Worm (Caenorhabditis elegans): Measurements from ENCODE around the gene slfl-4.

The slfl-4 gene

DNA sequence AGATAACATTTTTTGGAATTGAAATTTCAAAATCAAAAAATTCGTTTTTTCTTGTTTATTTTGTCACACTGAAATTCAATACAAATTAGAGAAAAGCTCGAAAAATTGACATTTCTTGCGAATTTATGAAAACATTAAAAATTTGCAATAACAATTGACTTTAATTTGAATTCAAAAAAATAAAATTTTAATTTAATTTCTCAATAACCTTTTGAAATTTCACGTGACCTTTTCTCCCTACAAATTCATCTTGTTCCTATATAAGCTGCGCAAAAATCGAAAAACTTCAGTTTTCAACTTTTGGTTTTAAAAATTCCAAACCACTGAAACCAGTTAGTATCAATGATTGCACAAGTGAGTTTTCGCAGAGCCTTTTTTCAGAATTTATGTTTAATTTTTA, 5.5 kb upstream of the slfl-4 start, which contains the start of gene F36H12.4:
Gene F36H12.4, plus strand, starts transcription at position 301 of the 400 bp plus-strand sequence.
- no peak for TF ChIP-seq nhr-25 (tag; optimal IDR thresholded peaks at IDR 0.05; ENCODE audit: borderline replicate concordance, insufficient read depth)
- TF ChIP-seq nhr-76 (tag; optimal IDR thresholded peaks at IDR 0.05) = no peak
- TF ChIP-seq fos-1 (tag; optimal IDR thresholded peaks at IDR 0.05) = no peak
- TF ChIP-seq saeg-2 (GFP tag; IDR thresholded peaks at IDR 0.05) = no peak
- TF ChIP-seq ces-1 (GFP tag; optimal IDR thresholded peaks at IDR 0.05) = no peak
- no peak for TF ChIP-seq gei-8 (GFP tag; optimal IDR thresholded peaks at IDR 0.05)
- TF ChIP-seq snpc-1.2 (GFP tag; IDR thresholded peaks at IDR 0.05) = no peak
- TF ChIP-seq lin-13 (GFP tag; optimal IDR thresholded peaks at IDR 0.05) = no peak
- TF ChIP-seq hlh-11 (tag; optimal IDR thresholded peaks at IDR 0.05) = no peak
- no peak for TF ChIP-seq nhr-111 (GFP tag; optimal IDR thresholded peaks at IDR 0.05)
- no peak for TF ChIP-seq lsy-2 (tag; optimal IDR thresholded peaks at IDR 0.05)
- TF ChIP-seq ama-1 (optimal IDR thresholded peaks at IDR 0.05) = no peak
- TF ChIP-seq mdl-1 (tag; optimal IDR thresholded peaks at IDR 0.05) = no peak
- no peak for TF ChIP-seq zfp-2 (tag; optimal IDR thresholded peaks at IDR 0.05)
- TF ChIP-seq nhr-11 (tag; optimal IDR thresholded peaks at IDR 0.05) = no peak

DNA sequence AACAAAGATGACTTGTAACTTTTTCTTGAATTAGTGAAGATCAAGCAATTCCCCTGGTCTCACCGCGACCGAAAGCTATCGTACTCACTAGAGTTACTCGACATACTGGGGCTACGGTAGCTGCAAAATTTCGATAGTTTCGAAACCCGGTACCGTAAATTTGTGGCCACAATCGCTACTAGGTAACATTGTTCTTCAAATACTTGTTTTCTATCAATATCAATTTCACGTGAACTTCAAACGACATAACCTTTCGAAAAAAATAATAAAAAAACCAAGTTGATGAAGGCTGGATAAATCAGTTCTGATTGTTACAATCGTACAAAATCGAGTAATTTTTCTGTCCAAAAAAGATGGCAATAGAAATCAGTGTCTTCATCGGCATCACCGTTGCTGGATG, 1.8 kb upstream of the slfl-4 start, which contains the start of gene F36H12.3:
Gene F36H12.3, plus strand, starts transcription at position 301 of the 400 bp plus-strand sequence.
- TF ChIP-seq nhr-11 (tag; optimal IDR thresholded peaks at IDR 0.05) = no peak
- TF ChIP-seq unc-62 (GFP tag; optimal IDR thresholded peaks at IDR 0.05 in 1 of 2) = peak in 1 of 2 experiments; percentile 65
- no peak for TF ChIP-seq unc-62 (tag; optimal IDR thresholded peaks at IDR 0.05)

DNA sequence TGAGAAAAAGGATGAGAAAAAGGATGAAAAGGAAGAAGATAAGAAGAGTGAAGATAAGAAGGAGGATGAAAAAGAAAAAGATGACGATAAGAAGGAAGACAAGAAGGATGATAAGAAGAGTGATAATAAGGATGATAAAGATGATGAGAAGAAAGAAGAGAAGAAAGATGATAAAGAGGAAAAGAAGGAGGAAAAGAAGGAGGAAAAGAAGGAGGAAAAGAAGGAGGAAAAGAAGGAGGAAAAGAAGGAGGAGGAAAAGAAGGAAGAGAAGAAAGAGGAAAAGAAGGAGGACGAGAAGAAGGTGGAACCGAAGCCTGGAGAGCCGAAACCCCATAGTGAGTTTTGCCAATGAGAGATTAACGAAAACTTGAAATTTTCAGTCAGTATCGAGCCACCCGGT, 946 bp upstream of the slfl-4 start:
- peak; percentile 60; the same call in 1 of the 2 replicates for TF ChIP-seq set-16 (GFP tag; IDR thresholded peaks at IDR 0.05)
- peak in 1 of 2 experiments; percentile 54 for TF ChIP-seq unc-62 (GFP tag; optimal IDR thresholded peaks at IDR 0.05 in 1 of 2)
- TF ChIP-seq unc-62 (tag; optimal IDR thresholded peaks at IDR 0.05) = no peak
- TF ChIP-seq nhr-41 (GFP tag; IDR thresholded peaks at IDR 0.05) = no peak
- no peak for TF ChIP-seq fkh-10 (GFP tag; optimal IDR thresholded peaks at IDR 0.05)
- no peak for TF ChIP-seq madf-5 (GFP tag; IDR thresholded peaks at IDR 0.05)

DNA sequence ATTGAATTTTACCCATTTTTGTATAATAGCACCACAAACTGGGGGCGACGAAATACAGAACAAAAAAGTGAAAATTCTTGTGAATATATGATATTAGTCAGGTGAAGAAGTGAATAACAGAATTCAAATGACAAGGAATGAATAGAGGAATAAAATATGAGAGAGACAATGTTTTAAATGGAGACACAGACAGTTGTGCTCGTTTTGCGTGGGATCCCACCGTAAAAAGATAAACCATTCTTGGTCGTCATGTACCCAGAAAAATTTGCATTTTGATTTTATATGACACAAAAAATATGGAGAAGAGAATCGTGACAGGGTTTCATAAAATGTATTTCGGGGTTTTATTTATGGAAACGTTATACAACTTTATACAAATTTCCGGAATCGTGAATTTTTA, 3.4 kb downstream of the slfl-4 start, which contains the start of gene F36H12.17:
Gene F36H12.17, minus strand, starts transcription at position 101 of the 400 bp plus-strand sequence.
- TF ChIP-seq ztf-11 (tag; optimal IDR thresholded peaks at IDR 0.05) = no peak
- no peak for TF ChIP-seq nhr-111 (GFP tag; optimal IDR thresholded peaks at IDR 0.05)
- no peak for TF ChIP-seq ceh-82 (tag; optimal IDR thresholded peaks at IDR 0.05)
- TF ChIP-seq dpl-1 (GFP tag; optimal IDR thresholded peaks at IDR 0.05) = no peak
- no peak for TF ChIP-seq php-3 (GFP tag; IDR thresholded peaks at IDR 0.05)
- no peak for TF ChIP-seq R02D3.7 (tag; optimal IDR thresholded peaks at IDR 0.05)
- no peak for TF ChIP-seq mdl-1 (tag; optimal IDR thresholded peaks at IDR 0.05)
- no peak for TF ChIP-seq ces-1 (GFP tag; optimal IDR thresholded peaks at IDR 0.05)
- no peak for TF ChIP-seq nhr-77 (tag; optimal IDR thresholded peaks at IDR 0.05)
- TF ChIP-seq zfp-3 (GFP tag; conservative IDR thresholded peaks at IDR 0.05) = no peak
- no peak for TF ChIP-seq lsy-2 (tag; optimal IDR thresholded peaks at IDR 0.05)
- TF ChIP-seq Y5F2A.4 (GFP tag; optimal IDR thresholded peaks at IDR 0.05) = no peak
- TF ChIP-seq mes-2 (tag; optimal IDR thresholded peaks at IDR 0.05; ENCODE audit: poor library complexity, severe bottlenecking) = no peak
- TF ChIP-seq mdt-29 (GFP tag; IDR thresholded peaks at IDR 0.05) = no peak
- no peak for TF ChIP-seq duxl-1 (tag; optimal IDR thresholded peaks at IDR 0.05; ENCODE audit: poor library complexity)
- TF ChIP-seq Y48G9A.11 (GFP tag; IDR thresholded peaks at IDR 0.05) = no peak
- no peak for TF ChIP-seq zip-2 (tag; optimal IDR thresholded peaks at IDR 0.05)

DNA sequence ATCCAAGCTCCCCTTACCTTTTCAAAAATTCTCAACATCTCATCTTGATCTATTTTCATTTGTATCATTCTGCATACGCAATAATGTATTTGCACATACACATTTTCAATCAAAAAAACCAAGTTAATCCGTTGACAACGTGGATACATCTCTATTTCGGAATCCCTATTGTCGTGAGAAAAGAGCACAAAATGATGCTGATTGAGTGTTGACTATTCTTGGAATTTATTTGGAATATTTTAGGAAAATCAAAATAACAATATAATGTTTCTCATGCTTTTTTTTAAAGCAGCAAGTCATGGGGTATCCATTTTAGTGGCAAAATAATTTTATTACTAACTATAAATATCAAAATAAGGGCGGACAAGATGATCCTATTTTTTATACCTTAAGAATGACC, 7.1 kb downstream of the slfl-4 start:
- TF ChIP-seq pha-4 (GFP tag; IDR thresholded peaks at IDR 0.05) (no peak), pha-4 (tag; optimal IDR thresholded peaks at IDR 0.05) (no peak), ceh-62 (tag; optimal IDR thresholded peaks at IDR 0.05) (no peak), lim-7 (GFP tag; IDR thresholded peaks at IDR 0.05) (no peak), dmd-9 (GFP tag; IDR thresholded peaks at IDR 0.05) (no peak), dpl-1 (GFP tag; optimal IDR thresholded peaks at IDR 0.05) (no peak), Y75B8A.6 (GFP tag; IDR thresholded peaks at IDR 0.05) (no peak), jun-1 (tag; optimal IDR thresholded peaks at IDR 0.05) (no peak), ceh-20 (GFP tag; IDR thresholded peaks at IDR 0.05) (no peak), aly-2 (tag; optimal IDR thresholded peaks at IDR 0.05) (no peak), ctbp-1 (GFP tag; IDR thresholded peaks at IDR 0.05) (no peak), ceh-44 (GFP tag; IDR thresholded peaks at IDR 0.05) (no peak), nhr-48 (tag; optimal IDR thresholded peaks at IDR 0.05) (no peak)

Measured in whole organism, L4 larva.